Worm (Caenorhabditis elegans) whole organism, early embryonic: ENCODE results near the gene F10G7.10.

ENCODE experiments used
- B0310.2 ChIP-seq: sonication (generic microtip); optimal IDR thresholded peaks from 2 replicates; lab custom pipeline; 2016; ENCODE audit warnings: mild to moderate bottlenecking, missing genetic modification characterization, missing compliant biosample characterization
- F13C5.2 ChIP-seq: sonication (generic microtip); optimal IDR thresholded peaks from 2 replicates; lab custom pipeline; 2017; ENCODE audit warnings: mild to moderate bottlenecking, missing genetic modification characterization, inconsistent platforms, missing compliant biosample characterization
- aly-1 ChIP-seq: sonication (generic microtip); optimal IDR thresholded peaks from 2 replicates; lab custom pipeline; 2016; ENCODE audit warnings: missing genetic modification characterization, missing compliant biosample characterization
- ama-1 ChIP-seq: fragments of 150-350 bp; optimal IDR thresholded peaks from 2 replicates; lab custom pipeline; 2014
- ceh-13 ChIP-seq: fragments of 200-800 bp; sonication (Bioruptor generic); optimal IDR thresholded peaks from 2 replicates; lab custom pipeline; 2018; ENCODE audit warnings: mild to moderate bottlenecking, missing genetic modification characterization, missing compliant biosample characterization
- ceh-36 ChIP-seq: sonication (generic microtip); optimal IDR thresholded peaks from 2 replicates; lab custom pipeline; 2016; ENCODE audit warnings: missing genetic modification characterization, inconsistent platforms, missing compliant biosample characterization
- ets-7 ChIP-seq: sonication (generic microtip); optimal IDR thresholded peaks from 2 replicates; lab custom pipeline; 2016; ENCODE audit warnings: missing genotype, missing genetic modification characterization, missing compliant biosample characterization
- flt-1 ChIP-seq: fragments of 200-800 bp; sonication (Bioruptor generic); IDR thresholded peaks from 2 replicates; pipeline ENCODE4 v1.3.6; 2022; ENCODE audit warnings: missing genetic modification characterization, missing compliant biosample characterization
- hmbx-1 ChIP-seq: sonication (generic microtip); optimal IDR thresholded peaks from 2 replicates; lab custom pipeline; 2016; ENCODE audit warnings: mild to moderate bottlenecking, missing genetic modification characterization, missing compliant biosample characterization
- hmg-4 ChIP-seq: fragments of 200-800 bp; sonication (Bioruptor generic); optimal IDR thresholded peaks from 2 replicates; lab custom pipeline; 2018; ENCODE audit warnings: mild to moderate bottlenecking, missing genetic modification characterization, missing compliant biosample characterization
- hnd-1 ChIP-seq: sonication (generic microtip); optimal IDR thresholded peaks from 2 replicates; lab custom pipeline; 2016; ENCODE audit warnings: missing genetic modification characterization, missing compliant biosample characterization
- pes-1 ChIP-seq: fragments of 200-800 bp; sonication (Bioruptor generic); IDR thresholded peaks from 2 replicates; pipeline ENCODE4 v1.3.6; 2022; ENCODE audit warnings: missing genetic modification reagents, missing genetic modification characterization, missing compliant biosample characterization
- scrt-1 ChIP-seq: fragments of 200-800 bp; sonication (Bioruptor generic); IDR thresholded peaks from 2 replicates; pipeline ENCODE4 v1.3.6; 2022; ENCODE audit warnings: missing genetic modification characterization, missing compliant biosample characterization
- sea-1 ChIP-seq: fragments of 200-800 bp; sonication (Bioruptor generic); conservative IDR thresholded peaks from 2 replicates; pipeline ENCODE4 v1.3.6; 2022; ENCODE audit warnings: missing genetic modification characterization, missing compliant biosample characterization
- tbx-11 ChIP-seq: fragments of 200-800 bp; sonication (Bioruptor generic); IDR thresholded peaks from 2 replicates; pipeline ENCODE4 v1.3.6; 2022; ENCODE audit warnings: missing genetic modification characterization, missing compliant biosample characterization
- tbx-37 ChIP-seq: fragments of 200-800 bp; sonication (Bioruptor generic); conservative IDR thresholded peaks from 2 replicates; pipeline ENCODE4 v1.3.6; 2022; ENCODE audit warnings: missing genetic modification reagents, missing genetic modification characterization, missing compliant biosample characterization
- tra-4 ChIP-seq: sonication (generic microtip); optimal IDR thresholded peaks from 2 replicates; lab custom pipeline; 2017; ENCODE audit warnings: missing genetic modification characterization, missing compliant biosample characterization

Gene F10G7.10

DNA sequence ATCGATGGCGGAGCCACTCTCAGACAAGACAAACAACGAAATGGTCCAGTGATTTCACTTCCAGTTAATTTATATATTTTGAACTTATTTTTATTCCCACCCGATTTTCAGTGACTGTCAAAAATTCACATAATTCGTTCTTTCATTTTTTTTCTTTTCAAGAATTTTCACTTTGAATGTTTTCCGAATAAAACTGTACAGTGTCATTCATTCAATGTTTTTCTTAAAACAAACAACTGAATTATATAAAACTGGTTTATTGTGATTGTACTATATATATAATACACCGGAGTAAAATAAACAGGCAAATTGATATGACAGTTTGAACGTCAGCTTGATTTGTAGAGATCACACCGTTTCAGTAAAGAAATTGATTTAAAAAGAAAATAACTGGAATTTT, 23.1 kb downstream of the F10G7.10 start:
- no peak for TF ChIP-seq tbx-11 (GFP tag; lab: Robert Waterston, UW)

DNA sequence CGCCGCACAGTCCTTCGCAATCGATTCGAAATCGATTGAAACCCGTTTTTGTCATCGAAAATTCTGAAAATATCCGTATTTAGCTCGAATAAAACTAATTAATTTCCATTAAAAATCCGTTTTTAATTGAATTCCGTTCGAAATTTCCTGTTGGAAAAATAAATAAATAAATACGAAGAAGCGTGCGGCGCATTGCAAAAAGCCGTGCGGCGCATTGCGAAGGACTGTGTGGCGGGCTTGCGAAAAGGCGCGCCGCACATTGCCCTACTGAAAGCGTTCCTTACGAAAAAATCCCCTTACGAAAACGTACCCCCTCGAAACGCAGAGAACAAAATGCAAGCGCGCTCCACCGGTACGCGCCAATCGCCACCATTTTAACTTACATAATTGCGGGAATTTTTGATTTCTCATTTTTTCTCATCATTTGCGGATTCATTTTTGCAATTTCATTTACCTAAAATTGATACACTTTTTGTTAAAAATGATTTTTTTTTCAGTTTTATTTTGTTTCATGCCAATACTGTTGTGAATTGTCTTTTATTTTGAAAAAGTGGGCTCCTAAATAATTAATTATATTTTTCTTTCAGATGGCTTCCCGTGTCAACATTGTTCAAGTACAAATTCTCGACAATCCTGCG, 24.5 kb downstream of the F10G7.10 start, which contains the start of gene unc-85:
TSS of gene unc-85 (plus strand) at position 588 of the 638 bp plus-strand sequence.
- TF ChIP-seq B0310.2 (tag; lab: Kevin White, UChicago), result peak; percentile 18
- peak; percentile 79 for TF ChIP-seq pes-1 (GFP tag; lab: Robert Waterston, UW)
- TF ChIP-seq flt-1 (GFP tag; lab: Robert Waterston, UW), result peak; percentile 63
- peak; percentile 45; the same call in 1 of the 2 replicates for TF ChIP-seq tbx-37 (GFP tag; lab: Robert Waterston, UW)
- TF ChIP-seq hnd-1 (tag; lab: Kevin White, UChicago), result peak; percentile 25
- TF ChIP-seq hmg-4 (GFP tag; lab: Kevin White, UChicago), result peak; percentile 78
- peak; percentile 44 for TF ChIP-seq aly-1 (tag; lab: Kevin White, UChicago)
- TF ChIP-seq tbx-11 (GFP tag; lab: Robert Waterston, UW), result peak; percentile 68
- TF ChIP-seq sea-1 (GFP tag; lab: Robert Waterston, UW), result peak; percentile 65; the same call in 1 of the 2 replicates
- peak; percentile 58 for TF ChIP-seq ets-7 (tag; lab: Kevin White, UChicago)
- peak; percentile 71 for TF ChIP-seq scrt-1
- TF ChIP-seq F13C5.2 (tag; lab: Kevin White, UChicago), result peak; percentile 81

- no peak for TF ChIP-seq B0310.2 (tag; lab: Kevin White, UChicago)
- TF ChIP-seq sea-1 (GFP tag; lab: Robert Waterston, UW), result no peak
- TF ChIP-seq ets-7 (tag; lab: Kevin White, UChicago), result no peak
- no peak for TF ChIP-seq scrt-1
- TF ChIP-seq aly-1 (tag; lab: Kevin White, UChicago), result no peak
- TF ChIP-seq tra-4, result no peak
- TF ChIP-seq hmg-4 (GFP tag; lab: Kevin White, UChicago), result no peak
- TF ChIP-seq tbx-37 (GFP tag; lab: Robert Waterston, UW), result no peak
- TF ChIP-seq tbx-11 (GFP tag; lab: Robert Waterston, UW), result no peak
- TF ChIP-seq hmbx-1, result no peak
- TF ChIP-seq ceh-13, result no peak
- no peak for TF ChIP-seq ama-1 (lab: Kevin White, UChicago)
- no peak for TF ChIP-seq F13C5.2 (tag; lab: Kevin White, UChicago)
These were observed 27.7 kb downstream of the F10G7.10 start, which contains the start of the genes rpn-5 and scc-1 for ce11 chrII:4698266-4698771. rpn-5 (minus strand) TSS chrII:4698427. scc-1 (plus strand) TSS chrII:4698721.

DNA sequence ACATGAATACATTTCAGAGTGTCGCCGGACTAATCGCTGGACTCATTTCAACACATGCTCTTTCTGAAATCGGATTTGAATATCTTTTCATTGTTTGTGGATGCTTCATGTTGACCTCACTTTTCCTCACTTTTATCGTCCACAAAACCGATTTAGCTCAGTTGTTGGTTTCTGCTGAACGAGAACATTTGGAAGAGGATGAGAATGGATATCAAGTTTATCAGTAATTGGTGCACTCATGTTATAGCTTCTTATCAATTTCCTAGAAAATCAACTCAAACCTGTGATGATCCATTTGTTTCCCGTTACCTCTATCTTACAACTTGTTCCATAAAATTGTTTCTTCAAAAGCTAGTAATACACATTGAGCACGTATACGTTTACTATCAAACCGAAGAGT, 30.0 kb downstream of the F10G7.10 start:
- no peak for TF ChIP-seq ama-1 (lab: Kevin White, UChicago)
- TF ChIP-seq tbx-11 (GFP tag; lab: Robert Waterston, UW), result no peak
- TF ChIP-seq hnd-1 (tag; lab: Kevin White, UChicago), result no peak
- no peak for TF ChIP-seq F13C5.2 (tag; lab: Kevin White, UChicago)
- TF ChIP-seq flt-1 (GFP tag; lab: Robert Waterston, UW), result no peak
- no peak for TF ChIP-seq hmbx-1
- TF ChIP-seq ets-7 (tag; lab: Kevin White, UChicago), result no peak
- no peak for TF ChIP-seq scrt-1
- no peak for TF ChIP-seq tra-4
- no peak for TF ChIP-seq ceh-13

- no peak for TF ChIP-seq B0310.2 (tag; lab: Kevin White, UChicago)
- TF ChIP-seq hmg-4 (GFP tag; lab: Kevin White, UChicago), result no peak
- TF ChIP-seq flt-1 (GFP tag; lab: Robert Waterston, UW), result no peak
- TF ChIP-seq hnd-1 (tag; lab: Kevin White, UChicago), result no peak
These were observed 32.9 kb downstream of the F10G7.10 start, which contains the start of gene F10G7.5 for ce11 chrII:4693129-4693528. F10G7.5 (plus strand) TSS chrII:4693414.

ce11 chrII:4689477-4689876, 36.6 kb downstream of the F10G7.10 start, which contains the start of gene F10G7.12:
F10G7.12 (plus strand) TSS chrII:4689777.
- no peak for TF ChIP-seq ceh-13
- no peak for TF ChIP-seq hnd-1 (tag; lab: Kevin White, UChicago)
- TF ChIP-seq pes-1 (GFP tag; lab: Robert Waterston, UW), result no peak
- no peak for TF ChIP-seq aly-1 (tag; lab: Kevin White, UChicago)
- TF ChIP-seq hmbx-1, result no peak
- no peak for TF ChIP-seq tra-4
- no peak for TF ChIP-seq scrt-1
- no peak for TF ChIP-seq F13C5.2 (tag; lab: Kevin White, UChicago)
- no peak for TF ChIP-seq B0310.2 (tag; lab: Kevin White, UChicago)
- TF ChIP-seq ceh-36 (tag; lab: Kevin White, UChicago), result no peak
- TF ChIP-seq sea-1 (GFP tag; lab: Robert Waterston, UW), result no peak
- TF ChIP-seq tbx-11 (GFP tag; lab: Robert Waterston, UW), result no peak
- no peak for TF ChIP-seq hmg-4 (GFP tag; lab: Kevin White, UChicago)
- no peak for TF ChIP-seq ama-1 (lab: Kevin White, UChicago)
- no peak for TF ChIP-seq tbx-37 (GFP tag; lab: Robert Waterston, UW)
- TF ChIP-seq ets-7 (tag; lab: Kevin White, UChicago), result no peak
- no peak for TF ChIP-seq flt-1 (GFP tag; lab: Robert Waterston, UW)

DNA sequence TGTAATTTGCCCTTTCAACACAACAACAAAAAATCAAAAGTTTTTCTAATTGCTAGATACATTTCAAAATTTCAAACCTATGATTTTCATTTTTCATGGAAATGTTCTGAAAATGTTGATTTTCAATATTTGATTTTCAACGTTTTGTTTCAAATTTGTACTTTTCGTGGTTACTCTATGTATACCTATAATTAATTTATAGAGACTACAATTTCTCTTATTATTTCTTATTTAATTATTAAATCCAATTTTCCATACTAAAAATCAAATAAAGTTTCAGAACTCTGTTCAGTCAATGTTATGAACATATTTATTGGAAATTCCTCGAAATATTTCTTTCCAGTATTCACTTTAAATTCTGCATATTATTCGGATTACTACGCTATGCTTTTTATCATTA, 39.1 kb downstream of the F10G7.10 start, which contains the start of gene sre-39:
TSS of gene sre-39 (plus strand) at position 301 of the 400 bp plus-strand sequence.
- TF ChIP-seq ets-7 (tag; lab: Kevin White, UChicago) (no peak), ceh-13 (no peak), B0310.2 (tag; lab: Kevin White, UChicago) (no peak), sea-1 (GFP tag; lab: Robert Waterston, UW) (no peak), tbx-37 (GFP tag; lab: Robert Waterston, UW) (no peak), hmbx-1 (no peak), F13C5.2 (tag; lab: Kevin White, UChicago) (no peak)
